Fruit fly (Drosophila melanogaster): ENCODE measurements around the gene Elo68beta.

Elo68beta gene

DNA sequence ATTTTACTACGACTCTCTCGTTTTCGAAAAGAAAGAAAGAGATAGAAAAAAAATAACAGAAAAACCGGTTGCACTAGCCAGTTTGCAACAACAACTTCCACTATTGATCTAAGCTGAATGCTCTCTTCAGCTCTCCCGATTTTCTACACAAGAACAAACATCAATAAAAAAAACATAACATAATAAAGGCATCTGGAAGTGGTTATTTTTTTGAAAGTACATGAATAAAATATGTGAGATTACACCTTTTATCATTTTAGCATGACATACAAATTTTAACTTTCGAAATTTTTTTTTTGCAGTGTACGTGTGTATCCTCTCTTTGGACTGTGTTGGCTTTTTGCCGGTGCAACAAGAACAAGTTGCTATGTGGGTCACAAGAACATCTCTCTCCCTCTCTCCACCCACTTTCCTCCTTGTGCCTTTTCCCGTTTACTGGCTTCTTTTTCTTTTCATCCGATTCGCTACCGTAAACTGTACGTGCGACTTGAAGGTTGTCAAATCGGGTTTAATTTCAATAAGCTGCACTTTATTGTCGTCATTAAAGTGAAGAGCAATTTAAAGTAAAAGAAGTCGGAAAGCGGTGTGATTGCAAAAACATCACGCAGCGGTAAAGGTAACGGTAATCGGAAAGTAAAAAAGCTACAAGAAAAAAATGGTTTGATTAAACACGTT, 16.8 kb downstream of the Elo68beta start (continued):
- TF ChIP-seq D (optimal IDR thresholded peaks at IDR 0.05): no peak
- peak; percentile 95 for TF ChIP-seq D (GFP tag; optimal IDR thresholded peaks at IDR 0.05)
- peak; percentile 92 for TF ChIP-seq disco-r (GFP tag; optimal IDR thresholded peaks at IDR 0.05)
- TF ChIP-seq Deaf1 (tag; optimal IDR thresholded peaks at IDR 0.05): no peak
- TF ChIP-seq CG7556 (GFP tag; optimal IDR thresholded peaks at IDR 0.05): peak; percentile 96
- TF ChIP-seq CG8944 (GFP tag; optimal IDR thresholded peaks at IDR 0.05): peak; percentile 94
- TF ChIP-seq CG14860 (GFP tag; IDR thresholded peaks at IDR 0.05; ENCODE audit: partially characterized antibody): no peak
- peak; percentile 97 for TF ChIP-seq CG1529 (GFP tag; optimal IDR thresholded peaks at IDR 0.05)
- TF ChIP-seq Mes4 (GFP tag; optimal IDR thresholded peaks at IDR 0.05): peak; percentile 98
- TF ChIP-seq Hmr (GFP tag; optimal IDR thresholded peaks at IDR 0.05): peak; percentile 86
- TF ChIP-seq MESR4 (GFP tag; optimal IDR thresholded peaks at IDR 0.05): peak; percentile 56
- TF ChIP-seq mam (GFP tag; optimal IDR thresholded peaks at IDR 0.05): peak; percentile 92
- TF ChIP-seq CG12071 (GFP tag; optimal IDR thresholded peaks at IDR 0.05): peak; percentile 94
- peak; percentile 97 for TF ChIP-seq CG32767 (GFP tag; IDR thresholded peaks at IDR 0.05)
- peak; percentile 95 for TF ChIP-seq CG1792 (GFP tag; optimal IDR thresholded peaks at IDR 0.05)
- TF ChIP-seq Dp (GFP tag; optimal IDR thresholded peaks at IDR 0.05): peak; percentile 12
- peak; percentile 92 for TF ChIP-seq wor (GFP tag; IDR thresholded peaks at IDR 0.05)
- TF ChIP-seq tll (GFP tag; optimal IDR thresholded peaks at IDR 0.05): peak in 1 of 2 experiments; percentile 89
- TF ChIP-seq Hr78 (GFP tag; optimal IDR thresholded peaks at IDR 0.05): peak in 1 of 2 experiments; percentile 91
- peak; percentile 99 for TF ChIP-seq CG10979 (tag; optimal IDR thresholded peaks at IDR 0.05)
- peak; percentile 62 for TF ChIP-seq CG6765 (GFP tag; optimal IDR thresholded peaks at IDR 0.05)
- TF ChIP-seq zen2 (GFP tag; IDR thresholded peaks at IDR 0.05; ENCODE audit: partially characterized antibody): no peak
- TF ChIP-seq cato (GFP tag; optimal IDR thresholded peaks at IDR 0.05; ENCODE audit: borderline replicate concordance): peak; percentile 95
- no peak for TF ChIP-seq abd-A (tag; optimal IDR thresholded peaks at IDR 0.05)
- no peak for TF ChIP-seq hth (optimal IDR thresholded peaks at IDR 0.05)
- no peak for TF ChIP-seq Opbp (GFP tag; IDR thresholded peaks at IDR 0.05; ENCODE audit: partially characterized antibody)
- peak; percentile 98 for TF ChIP-seq gem (tag; optimal IDR thresholded peaks at IDR 0.05)
- TF ChIP-seq Sry-δ (GFP tag; optimal IDR thresholded peaks at IDR 0.05): peak; percentile 72
- peak; percentile 98 for TF ChIP-seq CG7839 (tag; optimal IDR thresholded peaks at IDR 0.05)
- TF ChIP-seq unc-4 (GFP tag; IDR thresholded peaks at IDR 0.05; ENCODE audit: partially characterized antibody): no peak
- TF ChIP-seq CG2116 (GFP tag; optimal IDR thresholded peaks at IDR 0.05): peak; percentile 84
- no peak for TF ChIP-seq CG1832 (GFP tag; optimal IDR thresholded peaks at IDR 0.05)
- TF ChIP-seq pb (GFP tag; optimal IDR thresholded peaks at IDR 0.05): peak; percentile 94
- TF ChIP-seq CG7745 (tag; optimal IDR thresholded peaks at IDR 0.05): peak; percentile 91
- TF ChIP-seq Dref (GFP tag; IDR thresholded peaks at IDR 0.05): no peak
- TF ChIP-seq her (GFP tag; optimal IDR thresholded peaks at IDR 0.05): peak; percentile 90
- peak; percentile 97 for TF ChIP-seq Xbp1 (GFP tag; optimal IDR thresholded peaks at IDR 0.05)
- no peak for TF ChIP-seq Scr (GFP tag; IDR thresholded peaks at IDR 0.05; ENCODE audit: partially characterized antibody)
- TF ChIP-seq so (GFP tag; IDR thresholded peaks at IDR 0.05): peak; percentile 97
- TF ChIP-seq CG5953 (GFP tag; IDR thresholded peaks at IDR 0.05): peak; percentile 95
- TF ChIP-seq Camta (GFP tag; optimal IDR thresholded peaks at IDR 0.05): peak; percentile 97
- peak; percentile 66 for TF ChIP-seq CG10543 (GFP tag; optimal IDR thresholded peaks at IDR 0.05)
- peak; percentile 69 for TF ChIP-seq CG15479 (GFP tag; optimal IDR thresholded peaks at IDR 0.05)
- peak; percentile 41 for TF ChIP-seq kni (GFP tag; optimal IDR thresholded peaks at IDR 0.05)
- TF ChIP-seq Dip2 (GFP tag; IDR thresholded peaks at IDR 0.05): peak; percentile 36; the same call in 1 of the 2 replicates
- TF ChIP-seq Xrp1 (GFP tag; IDR thresholded peaks at IDR 0.05): peak; percentile 98
- TF ChIP-seq Dll (GFP tag; IDR thresholded peaks at IDR 0.05; ENCODE audit: partially characterized antibody): no peak
- TF ChIP-seq CG9727 (GFP tag; optimal IDR thresholded peaks at IDR 0.05): peak; percentile 98
- TF ChIP-seq CG2889 (GFP tag; IDR thresholded peaks at IDR 0.05): peak; percentile 88
